Fruit fly (Drosophila melanogaster): ENCODE measurements around the gene CG45413.

Gene CG45413

dm6 chr3L:6942103-6942830 lies 10.5 kb upstream of the CG45413 start (continued):
- TF ChIP-seq ap (GFP tag; IDR thresholded peaks at IDR 0.05) (no peak), bcd (GFP tag; optimal IDR thresholded peaks at IDR 0.05) (no peak), tin (GFP tag; optimal IDR thresholded peaks at IDR 0.05) (no peak), lov (optimal IDR thresholded peaks at IDR 0.05) (no peak), lov (GFP tag; IDR thresholded peaks at IDR 0.05) (no peak), seq (GFP tag; IDR thresholded peaks at IDR 0.05) (peak; percentile 68; the same call in 1 of the 2 replicates), dm (GFP tag; optimal IDR thresholded peaks at IDR 0.05) (no peak), CG6689 (GFP tag; IDR thresholded peaks at IDR 0.05) (no peak), fd102C (GFP tag; optimal IDR thresholded peaks at IDR 0.05) (no peak), Doc3 (GFP tag; IDR thresholded peaks at IDR 0.05; ENCODE audit: partially characterized antibody) (peak; percentile 34; the same call in 2 of the 3 replicates), stwl (tag; optimal IDR thresholded peaks at IDR 0.05) (peak; percentile 33), CG11085 (GFP tag; IDR thresholded peaks at IDR 0.05) (no peak), CG34422 (GFP tag; IDR thresholded peaks at IDR 0.05) (no peak), crp (GFP tag; optimal IDR thresholded peaks at IDR 0.05) (no peak), Dbx (GFP tag; IDR thresholded peaks at IDR 0.05) (no peak), CG17385 (GFP tag; optimal IDR thresholded peaks at IDR 0.05) (no peak), CG9215 (GFP tag; IDR thresholded peaks at IDR 0.05) (no peak), Side (GFP tag; optimal IDR thresholded peaks at IDR 0.05) (no peak), CG9437 (GFP tag; optimal IDR thresholded peaks at IDR 0.05) (no peak), CG3726 (GFP tag; IDR thresholded peaks at IDR 0.05) (no peak), amos (GFP tag; IDR thresholded peaks at IDR 0.05; ENCODE audit: partially characterized antibody) (peak; percentile 47; the same call in 1 of the 2 replicates), CG10274 (GFP tag; optimal IDR thresholded peaks at IDR 0.05) (no peak), BtbVII (GFP tag; optimal IDR thresholded peaks at IDR 0.05) (no peak), CG16813 (GFP tag; IDR thresholded peaks at IDR 0.05; ENCODE audit: partially characterized antibody) (peak; percentile 27; the same call in 1 of the 3 replicates), HHEX (GFP tag; optimal IDR thresholded peaks at IDR 0.05) (no peak), HLH4C (GFP tag; IDR thresholded peaks at IDR 0.05; ENCODE audit: partially characterized antibody) (peak; percentile 66), hbn (GFP tag; IDR thresholded peaks at IDR 0.05; ENCODE audit: partially characterized antibody) (peak; percentile 37; the same call in 1 of the 2 replicates), CG11247 (GFP tag; IDR thresholded peaks at IDR 0.05) (no peak), Hmr (GFP tag; optimal IDR thresholded peaks at IDR 0.05) (peak; percentile 37), CG6791 (GFP tag; IDR thresholded peaks at IDR 0.05; ENCODE audit: partially characterized antibody) (0 out of 3 replicates have a peak, but pooled peaks have one; percentile 14), ato (GFP tag; IDR thresholded peaks at IDR 0.05; ENCODE audit: partially characterized antibody) (peak; percentile 26; the same call in 1 of the 2 replicates), sob (GFP tag; IDR thresholded peaks at IDR 0.05) (no peak), CG18599 (GFP tag; optimal IDR thresholded peaks at IDR 0.05) (no peak), Sry-δ (GFP tag; optimal IDR thresholded peaks at IDR 0.05) (peak; percentile 7), Abd-B (GFP tag; optimal IDR thresholded peaks at IDR 0.05) (no peak), unc-4 (GFP tag; IDR thresholded peaks at IDR 0.05; ENCODE audit: partially characterized antibody) (peak; percentile 57), pzg (GFP tag; optimal IDR thresholded peaks at IDR 0.05) (peak; percentile 21), lilli (GFP tag; optimal IDR thresholded peaks at IDR 0.05) (no peak), CG6813 (GFP tag; optimal IDR thresholded peaks at IDR 0.05) (no peak), Dip2 (GFP tag; IDR thresholded peaks at IDR 0.05) (no peak), CG7987 (GFP tag; optimal IDR thresholded peaks at IDR 0.05) (no peak), gcm2 (GFP tag; optimal IDR thresholded peaks at IDR 0.05) (no peak), Meics (GFP tag; optimal IDR thresholded peaks at IDR 0.05) (no peak), Opbp (GFP tag; IDR thresholded peaks at IDR 0.05; ENCODE audit: partially characterized antibody) (peak; percentile 43; the same call in 2 of the 3 replicates), CG11695 (GFP tag; IDR thresholded peaks at IDR 0.05) (no peak), HLH3B (GFP tag; IDR thresholded peaks at IDR 0.05) (no peak), CG11398 (GFP tag; optimal IDR thresholded peaks at IDR 0.05) (peak; percentile 5), dmrt99B (tag; optimal IDR thresholded peaks at IDR 0.05) (no peak)

Measured in whole organism, embryonic.